Worm (Caenorhabditis elegans) whole organism, dauer: ENCODE data around the gene ran-1.

Experiments used
- unc-62 ChIP-seq: sonication (generic microtip); optimal IDR thresholded peaks from 2 replicates; lab custom pipeline; 2017; ENCODE audit warnings: missing biosample characterization, missing genetic modification reagents, missing genetic modification characterization

Gene ran-1

ce11 chrIII:10742382-10742860 is 5.1 kb downstream of the ran-1 start, which contains the start of the genes tbb-1 and rib-2:
Gene tbb-1, minus strand, starts transcription at chrIII:10742432.
Gene rib-2, plus strand, starts transcription at chrIII:10742810.
- no peak for TF ChIP-seq unc-62 (GFP tag; lab: Kevin White, UChicago)

ce11 chrIII:10740518-10740917 is 7.0 kb downstream of the ran-1 start, which contains the start of gene K01G5.8:
Gene K01G5.8, minus strand, starts transcription at chrIII:10740772.
- TF ChIP-seq unc-62 (GFP tag; lab: Kevin White, UChicago) = no peak

- no peak for TF ChIP-seq unc-62 (GFP tag; lab: Kevin White, UChicago)
Observed at ce11 chrIII:10739902-10740301, 7.6 kb downstream of the ran-1 start.

ce11 chrIII:10739455-10739854 is 8.1 kb downstream of the ran-1 start, which contains the start of gene smap-1:
Gene smap-1, minus strand, starts transcription at chrIII:10739792.
- no peak for TF ChIP-seq unc-62 (GFP tag; lab: Kevin White, UChicago)

ce11 chrIII:10738081-10738480 is 9.4 kb downstream of the ran-1 start:
- no peak for TF ChIP-seq unc-62 (GFP tag; lab: Kevin White, UChicago)

- no peak for TF ChIP-seq unc-62 (GFP tag; lab: Kevin White, UChicago)
Observed at ce11 chrIII:10736322-10736985, 11.1 kb downstream of the ran-1 start.

ce11 chrIII:10734511-10735233 is 12.9 kb downstream of the ran-1 start:
- TF ChIP-seq unc-62 (GFP tag; lab: Kevin White, UChicago) = no peak

- TF ChIP-seq unc-62 (GFP tag; lab: Kevin White, UChicago) = no peak
Observed at ce11 chrIII:10733300-10733699, 14.2 kb downstream of the ran-1 start.

- no peak for TF ChIP-seq unc-62 (GFP tag; lab: Kevin White, UChicago)
Observed at ce11 chrIII:10730510-10730909, 17.0 kb downstream of the ran-1 start, which contains the start of gene tat-3. Gene tat-3, minus strand, starts transcription at chrIII:10730705.

- TF ChIP-seq unc-62 (GFP tag; lab: Kevin White, UChicago) = no peak
Observed at ce11 chrIII:10721056-10721455, 26.5 kb downstream of the ran-1 start.

ce11 chrIII:10720170-10720569 is 27.4 kb downstream of the ran-1 start:
- TF ChIP-seq unc-62 (GFP tag; lab: Kevin White, UChicago) = no peak

ce11 chrIII:10719057-10719456 is 28.5 kb downstream of the ran-1 start:
- no peak for TF ChIP-seq unc-62 (GFP tag; lab: Kevin White, UChicago)

ce11 chrIII:10718078-10718477 is 29.4 kb downstream of the ran-1 start:
- TF ChIP-seq unc-62 (GFP tag; lab: Kevin White, UChicago) = no peak

ce11 chrIII:10717479-10717878 is 30.0 kb downstream of the ran-1 start:
- no peak for TF ChIP-seq unc-62 (GFP tag; lab: Kevin White, UChicago)

ce11 chrIII:10716091-10716490 is 31.4 kb downstream of the ran-1 start, which contains the start of gene W09D10.4:
Gene W09D10.4, minus strand, starts transcription at chrIII:10716191.
- no peak for TF ChIP-seq unc-62 (GFP tag; lab: Kevin White, UChicago)

- TF ChIP-seq unc-62 (GFP tag; lab: Kevin White, UChicago) = no peak
Observed at ce11 chrIII:10714541-10714940, 33.0 kb downstream of the ran-1 start.
